Worm (Caenorhabditis elegans) whole organism, L1 larva: ENCODE data around the gene mtcu-2.
"Not testable (repeated sequence)": the region's sequence is repeated elsewhere in the genome, so short reads cannot be mapped to it uniquely, and the experiment has no call there.

Experiments used
- C04F5.9 ChIP-seq: sonication (generic microtip); optimal IDR thresholded peaks from 2 replicates; lab custom pipeline; 2016; ENCODE audit warnings: missing genetic modification characterization, missing compliant biosample characterization
- C34B4.2 ChIP-seq: sonication (generic microtip); optimal IDR thresholded peaks from 2 replicates; lab custom pipeline; 2017; ENCODE audit warnings: mild to moderate bottlenecking, missing genetic modification characterization, missing compliant biosample characterization
- F16B12.6 ChIP-seq: fragments of 150-350 bp; optimal IDR thresholded peaks from 2 replicates; lab custom pipeline; 2014; ENCODE audit warnings: missing biosample characterization, missing genetic modification characterization
- aha-1 ChIP-seq: fragments of 150-350 bp; optimal IDR thresholded peaks from 2 replicates; lab custom pipeline; 2014; ENCODE audit warnings: missing biosample characterization, missing genetic modification characterization
- alr-1 ChIP-seq: fragments of 200-800 bp; sonication (Bioruptor generic); optimal IDR thresholded peaks from 2 replicates; lab custom pipeline; 2018; ENCODE audit warnings: borderline replicate concordance, mild to moderate bottlenecking, missing genetic modification characterization, missing compliant biosample characterization
- aly-2 ChIP-seq: fragments of 150-350 bp; optimal IDR thresholded peaks from 2 replicates; lab custom pipeline; 2014; ENCODE audit warnings: missing biosample characterization, missing genetic modification characterization
- ama-1 ChIP-seq: fragments of 150-350 bp; optimal IDR thresholded peaks from 2 replicates; lab custom pipeline; 2014
- ceh-88 ChIP-seq: fragments of 200-800 bp; sonication (Bioruptor generic); IDR thresholded peaks from 2 replicates; pipeline ENCODE4 v1.3.6; 2022; ENCODE audit warnings: missing genetic modification characterization, missing compliant biosample characterization
- ces-1 ChIP-seq: fragments of 150-350 bp; optimal IDR thresholded peaks from 2 replicates; lab custom pipeline; 2014; ENCODE audit warnings: missing biosample characterization, missing genetic modification reagents, missing genetic modification characterization
- dpl-1 ChIP-seq, 3 experiments: fragments of 150-350 bp in 2 of 3; sonication (generic microtip) in 1 of 3; optimal IDR thresholded peaks; 2 replicates each; lab custom pipeline; 2014 to 2017; ENCODE audit warnings: missing biosample characterization in 3 of 3, missing genetic modification characterization in 3 of 3, missing genetic modification reagents in 3 of 3
- efl-1 ChIP-seq, 4 experiments: fragments of 150-350 bp; optimal IDR thresholded peaks in 3 of 4; peaks in 1 of 4; 1 replicate in 1 of 4; 2 replicates in 3 of 4; lab custom pipeline; 2014; ENCODE audit warnings: missing biosample characterization in 2 of 4, missing genetic modification characterization in 2 of 4, missing genetic modification reagents in 2 of 4
- egl-27 ChIP-seq, 2 experiments: fragments of 150-350 bp in 1 of 2; sonication (generic microtip); optimal IDR thresholded peaks; 3 replicates each; lab custom pipeline; 2017 to 2018; ENCODE audit warnings: missing biosample characterization in 2 of 2, missing genetic modification characterization in 2 of 2, missing genetic modification reagents in 2 of 2
- elt-2 ChIP-seq: sonication (generic microtip); optimal IDR thresholded peaks from 2 replicates; lab custom pipeline; 2016; ENCODE audit warnings: missing genetic modification characterization, mild to moderate bottlenecking, inconsistent platforms, missing compliant biosample characterization, missing genetic modification reagents
- ets-5 ChIP-seq: fragments of 200-800 bp; sonication (Bioruptor generic); IDR thresholded peaks from 2 replicates; pipeline ENCODE4 v1.3.6; 2022; ENCODE audit warnings: missing genetic modification characterization, missing compliant biosample characterization
- fkh-10 ChIP-seq: sonication (generic microtip); optimal IDR thresholded peaks from 2 replicates; lab custom pipeline; 2017; ENCODE audit warnings: missing biosample characterization, missing genetic modification reagents, missing genetic modification characterization
- fos-1 ChIP-seq: fragments of 150-350 bp; optimal IDR thresholded peaks from 2 replicates; lab custom pipeline; 2014; ENCODE audit warnings: missing biosample characterization, missing genetic modification characterization
- hlh-17 ChIP-seq: fragments of 200-800 bp; sonication (Bioruptor generic); optimal IDR thresholded peaks from 2 replicates; lab custom pipeline; 2018; ENCODE audit warnings: missing genetic modification characterization, mild to moderate bottlenecking, missing compliant biosample characterization, moderate library complexity, borderline replicate concordance
- hlh-4 ChIP-seq: sonication (generic microtip); optimal IDR thresholded peaks from 2 replicates; lab custom pipeline; 2016; ENCODE audit warnings: mild to moderate bottlenecking, missing genetic modification characterization, missing compliant biosample characterization
- hpl-2 ChIP-seq: fragments of 150-350 bp; optimal IDR thresholded peaks from 2 replicates; lab custom pipeline; 2014; ENCODE audit warnings: missing biosample characterization, missing genetic modification reagents, missing genetic modification characterization
- irx-1 ChIP-seq: sonication (generic microtip); optimal IDR thresholded peaks from 2 replicates; lab custom pipeline; 2016; ENCODE audit warnings: missing genetic modification characterization, missing compliant biosample characterization
- jun-1 ChIP-seq: fragments of 150-350 bp; optimal IDR thresholded peaks from 2 replicates; lab custom pipeline; 2014; ENCODE audit warnings: missing biosample characterization, missing genetic modification reagents, missing genetic modification characterization
- lin-13 ChIP-seq: fragments of 150-350 bp; optimal IDR thresholded peaks from 2 replicates; lab custom pipeline; 2014; ENCODE audit warnings: missing biosample characterization, missing genetic modification reagents, missing genetic modification characterization
- lin-35 ChIP-seq, 2 experiments: fragments of 150-350 bp; optimal IDR thresholded peaks; 2 replicates each; lab custom pipeline; 2014; ENCODE audit warnings: missing biosample characterization in 2 of 2, missing genetic modification characterization in 2 of 2, missing genetic modification reagents in 2 of 2
- lin-39 ChIP-seq: fragments of 150-350 bp; optimal IDR thresholded peaks from 2 replicates; lab custom pipeline; 2014; ENCODE audit warnings: missing biosample characterization, missing genetic modification reagents, missing genetic modification characterization
- mdl-1 ChIP-seq, 2 experiments: fragments of 150-350 bp; optimal IDR thresholded peaks; 2 replicates each; lab custom pipeline; 2014 to 2017; ENCODE audit warnings: missing biosample characterization in 2 of 2, missing genetic modification characterization in 2 of 2, inconsistent platforms in 1 of 2
- mef-2 ChIP-seq: fragments of 150-350 bp; optimal IDR thresholded peaks from 2 replicates; lab custom pipeline; 2014; ENCODE audit warnings: missing biosample characterization, missing genetic modification characterization
- nhr-11 ChIP-seq: fragments of 150-350 bp; optimal IDR thresholded peaks from 2 replicates; lab custom pipeline; 2014; ENCODE audit warnings: missing biosample characterization, missing genetic modification characterization
- nhr-12 ChIP-seq: sonication (generic microtip); optimal IDR thresholded peaks from 2 replicates; lab custom pipeline; 2017; ENCODE audit warnings: missing biosample characterization, missing genetic modification characterization
- nhr-20 ChIP-seq: sonication (generic microtip); optimal IDR thresholded peaks from 2 replicates; lab custom pipeline; 2016; ENCODE audit warnings: mild to moderate bottlenecking, missing genetic modification characterization, missing compliant biosample characterization
- nhr-28 ChIP-seq: fragments of 150-350 bp; optimal IDR thresholded peaks from 2 replicates; lab custom pipeline; 2014; ENCODE audit warnings: missing biosample characterization, missing genetic modification characterization
- nhr-47 ChIP-seq: sonication (generic microtip); optimal IDR thresholded peaks from 2 replicates; lab custom pipeline; 2016; ENCODE audit warnings: mild to moderate bottlenecking, missing genetic modification characterization, moderate library complexity, missing compliant biosample characterization
- nhr-71 ChIP-seq: sonication (generic microtip); optimal IDR thresholded peaks from 2 replicates; lab custom pipeline; 2016; ENCODE audit warnings: mild to moderate bottlenecking, missing genetic modification characterization, moderate library complexity, missing compliant biosample characterization
- nhr-77 ChIP-seq: fragments of 150-350 bp; optimal IDR thresholded peaks from 2 replicates; lab custom pipeline; 2014; ENCODE audit warnings: missing biosample characterization, missing genetic modification characterization
- nhr-84 ChIP-seq: sonication (generic microtip); optimal IDR thresholded peaks from 2 replicates; lab custom pipeline; 2017; ENCODE audit warnings: missing biosample characterization, missing genetic modification characterization
- nhr-85 ChIP-seq: sonication (generic microtip); peaks from one replicate; lab custom pipeline; 2016; ENCODE audit warnings: missing genetic modification characterization, inconsistent platforms, missing compliant biosample characterization
- pag-3 ChIP-seq: sonication (generic microtip); optimal IDR thresholded peaks from 2 replicates; lab custom pipeline; 2017; ENCODE audit warnings: missing genetic modification characterization, mild to moderate bottlenecking, missing compliant biosample characterization, antibody characterized with exemption, borderline replicate concordance; ENCODE audit not compliant: insufficient read depth
- pax-3 ChIP-seq: fragments of 200-800 bp; sonication (Bioruptor generic); optimal IDR thresholded peaks from 2 replicates; lab custom pipeline; 2018; ENCODE audit warnings: mild to moderate bottlenecking, missing genetic modification characterization, moderate library complexity, missing compliant biosample characterization
- snpc-4 ChIP-seq: fragments of 150-350 bp; optimal IDR thresholded peaks from 2 replicates; lab custom pipeline; 2014; ENCODE audit warnings: missing biosample characterization, missing genetic modification characterization
- sptf-1 ChIP-seq: fragments of 150-350 bp; optimal IDR thresholded peaks from 2 replicates; lab custom pipeline; 2014; ENCODE audit warnings: missing biosample characterization, missing genetic modification characterization
- sup-37 ChIP-seq: fragments of 200-800 bp; sonication (Bioruptor generic); optimal IDR thresholded peaks from 2 replicates; lab custom pipeline; 2018; ENCODE audit warnings: mild to moderate bottlenecking, missing genetic modification characterization, missing compliant biosample characterization
- swsn-7 ChIP-seq: sonication (generic microtip); optimal IDR thresholded peaks from 2 replicates; lab custom pipeline; 2016; ENCODE audit warnings: missing genetic modification characterization, missing compliant biosample characterization
- tlp-1 ChIP-seq: fragments of 150-350 bp; optimal IDR thresholded peaks from 2 replicates; lab custom pipeline; 2014; ENCODE audit warnings: missing biosample characterization, missing genetic modification characterization
- unc-86 ChIP-seq: sonication (generic microtip); optimal IDR thresholded peaks from 2 replicates; lab custom pipeline; 2016; ENCODE audit warnings: missing genetic modification characterization, missing compliant biosample characterization
- vab-15 ChIP-seq: sonication (generic microtip); optimal IDR thresholded peaks from 2 replicates; lab custom pipeline; 2017; ENCODE audit warnings: missing genotype, mild to moderate bottlenecking, missing genetic modification characterization, missing compliant biosample characterization
- xbp-1 ChIP-seq: sonication (generic microtip); optimal IDR thresholded peaks from 2 replicates; lab custom pipeline; 2016; ENCODE audit warnings: missing genetic modification characterization, missing compliant biosample characterization
- zag-1 ChIP-seq: fragments of 150-350 bp; optimal IDR thresholded peaks from 2 replicates; lab custom pipeline; 2014; ENCODE audit warnings: missing biosample characterization, missing genetic modification characterization
- zip-4 ChIP-seq: fragments of 200-800 bp; sonication (Bioruptor generic); optimal IDR thresholded peaks from 2 replicates; lab custom pipeline; 2018; ENCODE audit warnings: mild to moderate bottlenecking, missing genetic modification characterization, moderate library complexity, missing compliant biosample characterization

The mtcu-2 gene

DNA sequence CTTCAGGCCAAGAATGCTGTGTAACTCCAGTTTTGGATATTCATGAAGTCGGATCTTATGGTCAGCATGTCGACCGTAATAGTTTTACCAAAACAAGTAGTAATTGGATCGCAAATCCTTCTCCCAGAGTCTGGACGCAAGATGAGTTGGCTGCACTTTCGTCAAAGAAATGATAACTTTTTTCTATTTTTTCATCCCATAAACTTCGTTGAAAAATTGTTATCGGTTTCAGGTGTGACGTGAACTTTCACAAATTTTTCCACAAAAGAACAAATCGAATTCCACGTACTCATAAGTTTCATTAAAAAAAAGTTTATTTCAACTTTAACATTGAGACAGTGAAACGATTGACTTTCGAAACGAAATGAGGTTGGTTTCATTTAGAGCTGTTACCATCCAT, 25.1 kb downstream of the mtcu-2 start, which contains the start of gene ZK892.5:
Gene ZK892.5, plus strand, starts transcription at position 301 of the 400 bp plus-strand sequence.
- TF ChIP-seq egl-27 (tag; optimal IDR thresholded peaks at IDR 0.05; lab: Kevin White, UChicago), result no peak
- no peak for TF ChIP-seq F16B12.6 (tag; lab: Kevin White, UChicago)
- TF ChIP-seq elt-2 (tag; lab: Kevin White, UChicago), result no peak
- TF ChIP-seq ceh-88 (GFP tag; lab: Robert Waterston, UW), result no peak
- TF ChIP-seq C34B4.2, result no peak
- TF ChIP-seq xbp-1 (tag; lab: Kevin White, UChicago), result no peak
- TF ChIP-seq dpl-1 (GFP tag; optimal IDR thresholded peaks at IDR 0.05; lab: Kevin White, UChicago), result no peak
- no peak for TF ChIP-seq mdl-1 (tag; optimal IDR thresholded peaks at IDR 0.05; lab: Kevin White, UChicago)
- no peak for TF ChIP-seq sup-37 (GFP tag; lab: Kevin White, UChicago)
- TF ChIP-seq ces-1 (GFP tag; lab: Kevin White, UChicago), result no peak
- no peak for TF ChIP-seq nhr-85 (tag; lab: Kevin White, UChicago)
- TF ChIP-seq pag-3 (tag; lab: Kevin White, UChicago), result no peak

DNA sequence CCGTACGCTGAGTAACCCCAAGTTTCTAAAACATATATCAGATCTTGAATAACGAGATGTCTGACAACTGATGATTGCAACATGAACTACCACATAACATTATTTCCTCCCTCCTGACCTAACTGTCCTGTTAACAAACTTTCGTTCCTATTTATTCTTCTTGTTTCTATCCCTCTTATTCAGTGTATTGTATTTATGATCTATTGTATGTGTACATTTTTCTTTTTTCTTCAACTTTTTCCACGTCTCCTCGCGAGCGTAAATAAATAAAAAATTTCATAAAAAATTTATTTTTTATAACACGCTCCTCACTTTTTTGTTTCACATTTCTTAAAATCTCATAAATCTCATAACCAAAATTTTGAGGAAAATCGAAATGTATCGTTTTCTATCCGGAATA, 26.7 kb downstream of the mtcu-2 start, which contains the start of gene ZK892.4:
Gene ZK892.4, plus strand, starts transcription at position 301 of the 400 bp plus-strand sequence.
- not testable (repeated sequence) for TF ChIP-seq lin-39 (tag; lab: Kevin White, UChicago); aly-2 (tag; lab: Kevin White, UChicago); irx-1

DNA sequence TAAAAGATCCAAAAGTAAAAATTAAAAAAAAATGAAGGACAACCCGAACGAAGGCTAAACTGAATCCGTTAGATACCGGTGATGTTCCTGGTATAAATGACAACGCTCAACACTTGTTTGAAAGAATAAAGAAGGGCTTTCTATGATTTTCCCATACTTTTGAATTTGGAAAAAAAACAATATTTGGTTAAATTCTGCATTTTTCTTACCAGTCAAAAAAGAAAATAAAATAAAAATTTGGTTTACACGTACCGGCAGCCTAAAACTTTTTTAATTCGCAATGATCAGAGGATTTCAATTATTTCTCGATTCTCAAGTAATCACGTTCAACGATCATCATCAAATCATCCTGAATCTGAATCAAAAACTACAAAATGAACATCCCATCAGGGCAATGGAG, 31.5 kb downstream of the mtcu-2 start, which contains the start of gene ZK892.3:
Gene ZK892.3, plus strand, starts transcription at position 301 of the 400 bp plus-strand sequence.
- TF ChIP-seq efl-1 (optimal IDR thresholded peaks at IDR 0.05; lab: Kevin White, UChicago) (no peak), efl-1 (GFP tag; optimal IDR thresholded peaks at IDR 0.05 in 1 of 2; lab: Kevin White, UChicago) (peak in 1 of 2 experiments; percentile 43), nhr-84 (no peak)

DNA sequence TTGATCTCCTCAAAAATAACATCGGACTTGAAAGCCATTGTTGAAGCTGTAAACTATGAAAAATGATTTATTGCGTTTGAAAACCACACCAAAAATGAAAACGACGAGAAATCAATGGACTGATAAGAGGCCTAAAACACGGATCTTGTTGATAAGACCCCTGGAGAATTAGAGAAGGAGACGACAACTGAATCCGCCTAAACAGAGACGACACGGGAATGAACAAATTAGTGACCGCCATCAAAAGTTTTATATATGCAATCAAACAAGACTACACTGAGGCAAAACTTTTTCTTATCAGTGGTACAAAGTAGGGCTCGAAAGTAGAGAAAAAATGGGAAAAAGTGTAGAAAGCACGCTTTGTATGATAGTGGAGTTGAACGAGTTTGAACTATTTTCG, 31.9 kb downstream of the mtcu-2 start, which contains the start of gene nlt-1:
Gene nlt-1, minus strand, starts transcription at position 78 of the 400 bp plus-strand sequence.
- no peak for TF ChIP-seq fkh-10 (GFP tag; lab: Kevin White, UChicago)
- TF ChIP-seq jun-1, result no peak
- no peak for TF ChIP-seq unc-86 (tag; lab: Kevin White, UChicago)
- TF ChIP-seq elt-2 (tag; lab: Kevin White, UChicago), result peak; percentile 95
- no peak for TF ChIP-seq hlh-4 (tag; lab: Kevin White, UChicago)
- no peak for TF ChIP-seq lin-13 (GFP tag; lab: Kevin White, UChicago)
- no peak for TF ChIP-seq ama-1 (lab: Kevin White, UChicago)
- no peak for TF ChIP-seq pax-3 (tag; lab: Kevin White, UChicago)
- no peak for TF ChIP-seq nhr-12 (tag; lab: Kevin White, UChicago)
- no peak for TF ChIP-seq alr-1
- TF ChIP-seq vab-15 (tag; lab: Kevin White, UChicago), result no peak
- TF ChIP-seq swsn-7 (tag; lab: Kevin White, UChicago), result no peak
- no peak for TF ChIP-seq hpl-2 (GFP tag; lab: Kevin White, UChicago)
- no peak for TF ChIP-seq dpl-1 (GFP tag; optimal IDR thresholded peaks at IDR 0.05; lab: Kevin White, UChicago)
- no peak for TF ChIP-seq hlh-17 (GFP tag; lab: Kevin White, UChicago)
- TF ChIP-seq aly-2 (tag; lab: Kevin White, UChicago), result no peak
- no peak for TF ChIP-seq nhr-28
- no peak for TF ChIP-seq nhr-77 (tag; lab: Kevin White, UChicago)
- no peak for TF ChIP-seq fos-1
- no peak for TF ChIP-seq ets-5 (GFP tag; lab: Robert Waterston, UW)
- no peak for TF ChIP-seq lin-39 (tag; lab: Kevin White, UChicago)
- peak; percentile 59 for TF ChIP-seq tlp-1
- peak; percentile 38 for TF ChIP-seq nhr-71 (tag; lab: Kevin White, UChicago)
- TF ChIP-seq snpc-4 (tag; lab: Kevin White, UChicago), result no peak
- no peak for TF ChIP-seq zip-4 (GFP tag; lab: Kevin White, UChicago)
- no peak for TF ChIP-seq zag-1 (tag; lab: Kevin White, UChicago)
- peak in 1 of 2 experiments; percentile 58 for TF ChIP-seq lin-35 (GFP tag; optimal IDR thresholded peaks at IDR 0.05; lab: Kevin White, UChicago)
- no peak for TF ChIP-seq nhr-84
- no peak for TF ChIP-seq sptf-1 (tag; lab: Kevin White, UChicago)
- no peak for TF ChIP-seq aha-1 (tag; lab: Kevin White, UChicago)
- no peak for TF ChIP-seq C04F5.9
- TF ChIP-seq nhr-20 (tag; lab: Kevin White, UChicago), result peak; percentile 66
- TF ChIP-seq mef-2 (tag; lab: Kevin White, UChicago), result no peak
- TF ChIP-seq nhr-47 (tag; lab: Kevin White, UChicago), result no peak
- TF ChIP-seq nhr-11 (tag; lab: Kevin White, UChicago), result no peak
